Worm (Caenorhabditis elegans) whole organism, early embryonic: ENCODE results near the gene cht-1.

Experiments
- B0310.2 ChIP-seq: sonication (generic microtip); optimal IDR thresholded peaks from 2 replicates; lab custom pipeline; 2016; ENCODE audit warnings: mild to moderate bottlenecking, missing genetic modification characterization, missing compliant biosample characterization
- F13C5.2 ChIP-seq: sonication (generic microtip); optimal IDR thresholded peaks from 2 replicates; lab custom pipeline; 2017; ENCODE audit warnings: mild to moderate bottlenecking, missing genetic modification characterization, inconsistent platforms, missing compliant biosample characterization
- aly-1 ChIP-seq: sonication (generic microtip); optimal IDR thresholded peaks from 2 replicates; lab custom pipeline; 2016; ENCODE audit warnings: missing genetic modification characterization, missing compliant biosample characterization
- ama-1 ChIP-seq: fragments of 150-350 bp; optimal IDR thresholded peaks from 2 replicates; lab custom pipeline; 2014
- ceh-13 ChIP-seq: fragments of 200-800 bp; sonication (Bioruptor generic); optimal IDR thresholded peaks from 2 replicates; lab custom pipeline; 2018; ENCODE audit warnings: mild to moderate bottlenecking, missing genetic modification characterization, missing compliant biosample characterization
- ceh-36 ChIP-seq: sonication (generic microtip); optimal IDR thresholded peaks from 2 replicates; lab custom pipeline; 2016; ENCODE audit warnings: missing genetic modification characterization, inconsistent platforms, missing compliant biosample characterization
- ets-7 ChIP-seq: sonication (generic microtip); optimal IDR thresholded peaks from 2 replicates; lab custom pipeline; 2016; ENCODE audit warnings: missing genotype, missing genetic modification characterization, missing compliant biosample characterization
- flt-1 ChIP-seq: fragments of 200-800 bp; sonication (Bioruptor generic); IDR thresholded peaks from 2 replicates; pipeline ENCODE4 v1.3.6; 2022; ENCODE audit warnings: missing genetic modification characterization, missing compliant biosample characterization
- hmbx-1 ChIP-seq: sonication (generic microtip); optimal IDR thresholded peaks from 2 replicates; lab custom pipeline; 2016; ENCODE audit warnings: mild to moderate bottlenecking, missing genetic modification characterization, missing compliant biosample characterization
- hmg-4 ChIP-seq: fragments of 200-800 bp; sonication (Bioruptor generic); optimal IDR thresholded peaks from 2 replicates; lab custom pipeline; 2018; ENCODE audit warnings: mild to moderate bottlenecking, missing genetic modification characterization, missing compliant biosample characterization
- hnd-1 ChIP-seq: sonication (generic microtip); optimal IDR thresholded peaks from 2 replicates; lab custom pipeline; 2016; ENCODE audit warnings: missing genetic modification characterization, missing compliant biosample characterization
- pes-1 ChIP-seq: fragments of 200-800 bp; sonication (Bioruptor generic); IDR thresholded peaks from 2 replicates; pipeline ENCODE4 v1.3.6; 2022; ENCODE audit warnings: missing genetic modification reagents, missing genetic modification characterization, missing compliant biosample characterization
- scrt-1 ChIP-seq: fragments of 200-800 bp; sonication (Bioruptor generic); IDR thresholded peaks from 2 replicates; pipeline ENCODE4 v1.3.6; 2022; ENCODE audit warnings: missing genetic modification characterization, missing compliant biosample characterization
- sea-1 ChIP-seq: fragments of 200-800 bp; sonication (Bioruptor generic); conservative IDR thresholded peaks from 2 replicates; pipeline ENCODE4 v1.3.6; 2022; ENCODE audit warnings: missing genetic modification characterization, missing compliant biosample characterization
- tbx-11 ChIP-seq: fragments of 200-800 bp; sonication (Bioruptor generic); IDR thresholded peaks from 2 replicates; pipeline ENCODE4 v1.3.6; 2022; ENCODE audit warnings: missing genetic modification characterization, missing compliant biosample characterization
- tbx-37 ChIP-seq: fragments of 200-800 bp; sonication (Bioruptor generic); conservative IDR thresholded peaks from 2 replicates; pipeline ENCODE4 v1.3.6; 2022; ENCODE audit warnings: missing genetic modification reagents, missing genetic modification characterization, missing compliant biosample characterization
- tra-4 ChIP-seq: sonication (generic microtip); optimal IDR thresholded peaks from 2 replicates; lab custom pipeline; 2017; ENCODE audit warnings: missing genetic modification characterization, missing compliant biosample characterization

The cht-1 gene

ce11 chrX:3379114-3379513 is 20.7 kb downstream of the cht-1 start, which contains the start of gene sorf-1:
Gene sorf-1 (minus strand): TSS chrX:3379248.
- TF ChIP-seq ets-7 (tag; lab: Kevin White, UChicago) = no peak
- no peak for TF ChIP-seq scrt-1 (GFP tag; lab: Robert Waterston, UW)
- no peak for TF ChIP-seq tra-4
- no peak for TF ChIP-seq hmbx-1
- TF ChIP-seq B0310.2 = no peak
- TF ChIP-seq ama-1 (lab: Kevin White, UChicago) = no peak
- TF ChIP-seq hmg-4 (GFP tag; lab: Kevin White, UChicago) = no peak
- no peak for TF ChIP-seq sea-1 (GFP tag; lab: Robert Waterston, UW)
- no peak for TF ChIP-seq hnd-1 (tag; lab: Kevin White, UChicago)
- no peak for TF ChIP-seq ceh-13 (GFP tag; lab: Kevin White, UChicago)
- no peak for TF ChIP-seq tbx-37 (GFP tag; lab: Robert Waterston, UW)
- TF ChIP-seq flt-1 (GFP tag; lab: Robert Waterston, UW) = no peak
- TF ChIP-seq ceh-36 (tag; lab: Kevin White, UChicago) = no peak
- no peak for TF ChIP-seq aly-1 (tag; lab: Kevin White, UChicago)
- TF ChIP-seq pes-1 (GFP tag; lab: Robert Waterston, UW) = no peak
- no peak for TF ChIP-seq F13C5.2
- no peak for TF ChIP-seq tbx-11 (GFP tag; lab: Robert Waterston, UW)

ce11 chrX:3375320-3375719 is 24.5 kb downstream of the cht-1 start:
- TF ChIP-seq ama-1 (lab: Kevin White, UChicago) (no peak), scrt-1 (GFP tag; lab: Robert Waterston, UW) (no peak), hmbx-1 (no peak), flt-1 (GFP tag; lab: Robert Waterston, UW) (no peak), pes-1 (GFP tag; lab: Robert Waterston, UW) (no peak), F13C5.2 (no peak), aly-1 (tag; lab: Kevin White, UChicago) (no peak), sea-1 (GFP tag; lab: Robert Waterston, UW) (no peak), ets-7 (tag; lab: Kevin White, UChicago) (no peak), hmg-4 (GFP tag; lab: Kevin White, UChicago) (no peak), ceh-36 (tag; lab: Kevin White, UChicago) (no peak), tbx-11 (GFP tag; lab: Robert Waterston, UW) (no peak), tra-4 (no peak), hnd-1 (tag; lab: Kevin White, UChicago) (no peak), ceh-13 (GFP tag; lab: Kevin White, UChicago) (no peak), tbx-37 (GFP tag; lab: Robert Waterston, UW) (no peak), B0310.2 (no peak)

DNA sequence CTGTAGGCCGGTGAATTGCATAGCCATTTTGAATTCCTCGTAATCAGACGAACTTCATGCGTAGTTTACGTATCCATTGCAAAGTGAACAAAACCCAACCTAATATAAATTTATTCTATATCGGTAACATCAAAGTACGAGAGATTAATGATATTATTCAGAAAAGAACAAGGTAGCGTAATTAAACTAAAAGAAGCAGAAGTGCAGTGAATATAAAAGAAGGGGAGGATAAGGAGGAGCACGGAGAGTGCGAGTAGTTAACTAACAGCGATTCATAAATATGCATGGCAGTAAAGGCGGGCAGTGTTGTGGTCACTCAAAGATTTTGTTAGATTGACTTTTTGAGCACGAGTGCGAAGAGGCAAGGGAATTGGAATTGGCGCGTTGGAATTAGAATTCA is 25.2 kb downstream of the cht-1 start, which contains the start of gene clc-3:
TSS of gene clc-3 (minus strand) at position 101 of the 400 bp plus-strand sequence.
- TF ChIP-seq sea-1 (GFP tag; lab: Robert Waterston, UW) (no peak), aly-1 (tag; lab: Kevin White, UChicago) (no peak), tbx-11 (GFP tag; lab: Robert Waterston, UW) (no peak), ceh-36 (tag; lab: Kevin White, UChicago) (no peak), B0310.2 (no peak), ceh-13 (GFP tag; lab: Kevin White, UChicago) (no peak), tbx-37 (GFP tag; lab: Robert Waterston, UW) (no peak), pes-1 (GFP tag; lab: Robert Waterston, UW) (no peak), flt-1 (GFP tag; lab: Robert Waterston, UW) (no peak), hmg-4 (GFP tag; lab: Kevin White, UChicago) (no peak), F13C5.2 (no peak), tra-4 (no peak), ets-7 (tag; lab: Kevin White, UChicago) (no peak)

DNA sequence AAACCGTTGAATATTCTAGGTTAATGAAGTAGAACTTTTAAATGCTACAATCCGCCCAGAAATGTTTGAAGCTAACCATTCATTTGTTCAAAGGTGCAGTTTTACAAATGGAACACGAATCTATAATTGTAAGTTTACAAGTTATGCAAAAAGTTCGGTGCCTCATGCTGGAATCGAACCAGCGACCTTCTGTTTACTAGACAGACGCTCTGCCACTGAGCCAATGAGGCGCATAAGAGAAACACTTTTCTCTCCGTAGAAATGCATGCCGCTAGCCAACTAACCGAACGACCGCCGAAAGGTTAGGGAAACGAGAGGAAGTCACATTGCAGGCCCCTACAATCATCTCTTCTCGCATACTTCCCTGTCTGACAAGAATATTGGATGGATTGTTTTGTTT is 28.6 kb downstream of the cht-1 start:
- TF ChIP-seq ets-7 (tag; lab: Kevin White, UChicago) (peak; percentile 36), hnd-1 (tag; lab: Kevin White, UChicago) (peak; percentile 71), ceh-36 (tag; lab: Kevin White, UChicago) (peak; percentile 77), aly-1 (tag; lab: Kevin White, UChicago) (peak; percentile 88), ceh-13 (GFP tag; lab: Kevin White, UChicago) (peak; percentile 81), flt-1 (GFP tag; lab: Robert Waterston, UW) (peak; percentile 94), sea-1 (GFP tag; lab: Robert Waterston, UW) (peak; percentile 92), B0310.2 (peak; percentile 81), hmg-4 (GFP tag; lab: Kevin White, UChicago) (peak; percentile 88), ama-1 (lab: Kevin White, UChicago) (no peak), scrt-1 (GFP tag; lab: Robert Waterston, UW) (peak; percentile 93), tbx-37 (GFP tag; lab: Robert Waterston, UW) (peak; percentile 90), hmbx-1 (peak; percentile 62), tra-4 (peak; percentile 71), tbx-11 (GFP tag; lab: Robert Waterston, UW) (peak; percentile 84), F13C5.2 (peak; percentile 86), pes-1 (GFP tag; lab: Robert Waterston, UW) (peak; percentile 95)

DNA sequence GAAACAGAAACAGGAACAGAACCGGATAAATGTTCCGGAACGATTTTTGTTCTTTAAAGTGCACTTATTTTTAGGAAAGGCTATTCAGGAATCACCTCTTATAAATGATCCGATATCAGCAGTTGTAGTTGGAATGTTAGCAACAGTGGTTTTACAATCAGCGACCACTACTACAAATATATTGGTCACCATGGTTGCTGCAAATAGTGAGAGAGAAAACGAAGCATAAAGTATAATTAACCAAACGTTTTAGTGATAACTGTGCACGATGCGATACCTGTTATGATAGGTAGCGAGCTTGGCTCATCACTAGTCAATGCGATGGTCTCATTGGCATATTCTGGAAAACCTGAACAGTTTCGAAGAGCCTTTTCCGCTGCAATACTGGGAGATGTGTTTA is 30.4 kb downstream of the cht-1 start:
- TF ChIP-seq scrt-1 (GFP tag; lab: Robert Waterston, UW) (no peak), tra-4 (no peak), hmg-4 (GFP tag; lab: Kevin White, UChicago) (no peak), hnd-1 (tag; lab: Kevin White, UChicago) (no peak), F13C5.2 (no peak), ceh-36 (tag; lab: Kevin White, UChicago) (no peak), B0310.2 (no peak), aly-1 (tag; lab: Kevin White, UChicago) (no peak), ets-7 (tag; lab: Kevin White, UChicago) (no peak), ceh-13 (GFP tag; lab: Kevin White, UChicago) (no peak)

- TF ChIP-seq F13C5.2 (no peak), B0310.2 (no peak), aly-1 (tag; lab: Kevin White, UChicago) (no peak), tbx-37 (GFP tag; lab: Robert Waterston, UW) (no peak), tra-4 (no peak), hmg-4 (GFP tag; lab: Kevin White, UChicago) (no peak), flt-1 (GFP tag; lab: Robert Waterston, UW) (no peak), hmbx-1 (no peak), ama-1 (lab: Kevin White, UChicago) (no peak), hnd-1 (tag; lab: Kevin White, UChicago) (no peak), tbx-11 (GFP tag; lab: Robert Waterston, UW) (no peak), scrt-1 (GFP tag; lab: Robert Waterston, UW) (no peak), sea-1 (GFP tag; lab: Robert Waterston, UW) (no peak), ets-7 (tag; lab: Kevin White, UChicago) (no peak)
These were observed 31.2 kb downstream of the cht-1 start, which contains the start of gene ZK563.2 for ce11 chrX:3368659-3369058. Gene ZK563.2 (plus strand): TSS chrX:3368959.
